Worm (Caenorhabditis elegans) whole organism, young adult: ENCODE results near the gene T12A2.3.

Source experiments
- Y53F4B.3 ChIP-seq: fragments of 200-800 bp; sonication (Bioruptor generic); IDR thresholded peaks from 2 replicates; pipeline ENCODE4 v1.3.6; 2022; ENCODE audit warnings: missing genetic modification reagents, missing genetic modification characterization, missing compliant biosample characterization
- cebp-1 ChIP-seq, 2 experiments: fragments of 200-800 bp in 1 of 2; sonication (Bioruptor generic) in 1 of 2; sonication (generic microtip) in 1 of 2; IDR thresholded peaks in 1 of 2; optimal IDR thresholded peaks in 1 of 2; 2 replicates each; pipeline versions ENCODE4 v1.3.6 to Lab custom; 2017 to 2022; ENCODE audit warnings: missing compliant biosample characterization in 2 of 2, missing genetic modification characterization in 2 of 2, mild to moderate bottlenecking in 1 of 2, missing genetic modification reagents in 1 of 2, moderate library complexity in 1 of 2
- lin-54 ChIP-seq: fragments of 200-800 bp; sonication (Bioruptor generic); optimal IDR thresholded peaks from 2 replicates; lab custom pipeline; 2018; ENCODE audit warnings: mild to moderate bottlenecking, missing genetic modification characterization, missing compliant biosample characterization
- madf-10 ChIP-seq: sonication (generic microtip); optimal IDR thresholded peaks from 2 replicates; lab custom pipeline; 2016; ENCODE audit warnings: mild to moderate bottlenecking, missing genetic modification characterization, missing compliant biosample characterization
- nfya-2 ChIP-seq: fragments of 200-800 bp; sonication (Bioruptor generic); IDR thresholded peaks from 2 replicates; pipeline ENCODE4 v1.3.6; 2022; ENCODE audit warnings: missing genetic modification reagents, missing genetic modification characterization, missing compliant biosample characterization
- snpc-4 ChIP-seq, 5 experiments: fragments of 150-350 bp in 1 of 5; sonication (generic microtip) in 4 of 5; optimal IDR thresholded peaks; 2 replicates each; lab custom pipeline; 2014 to 2018; ENCODE audit warnings: missing genetic modification characterization in 5 of 5, missing biosample characterization in 3 of 5, antibody characterized with exemption in 2 of 5, mild to moderate bottlenecking in 2 of 5, missing compliant biosample characterization in 2 of 5, missing genotype in 2 of 5, moderate library complexity in 2 of 5, missing genetic modification reagents in 1 of 5

ce11 chrIII:6287195-6287594, 46.6 kb downstream of the T12A2.3 start, which contains the start of gene F47D12.6:
- TF ChIP-seq lin-54 (GFP tag; lab: Kevin White, UChicago): no peak
- no peak for TF ChIP-seq nfya-2 (GFP tag; lab: Robert Waterston, UW)
- TF ChIP-seq madf-10 (tag; lab: Kevin White, UChicago): no peak
- no peak for TF ChIP-seq cebp-1 (GFP tag; IDR thresholded peaks at IDR 0.05; lab: Robert Waterston, UW)
- TF ChIP-seq cebp-1 (tag; optimal IDR thresholded peaks at IDR 0.05; lab: Kevin White, UChicago): no peak
- no peak for TF ChIP-seq snpc-4 (GFP tag; optimal IDR thresholded peaks at IDR 0.05; lab: Kevin White, UChicago)
- no peak for TF ChIP-seq snpc-4 (tag; optimal IDR thresholded peaks at IDR 0.05; lab: Kevin White, UChicago)
- TF ChIP-seq Y53F4B.3 (GFP tag; lab: Robert Waterston, UW): no peak
